Fruit fly (Drosophila melanogaster) whole organism, embryonic: ENCODE measurements around the gene rictor.

Source experiments
- Blimp-1 ChIP-seq: fragments of 200-800 bp; sonication (Bioruptor generic); optimal IDR thresholded peaks from 3 replicates; lab custom pipeline; 2018; ENCODE audit warnings: missing biosample characterization, missing genetic modification characterization, mild to moderate bottlenecking, moderate library complexity, missing genetic modification reagents
- CG10209 ChIP-seq: fragments of 200-800 bp; sonication (Bioruptor generic); optimal IDR thresholded peaks from 3 replicates; lab custom pipeline; 2017; ENCODE audit warnings: missing biosample characterization, mild to moderate bottlenecking, missing genetic modification characterization, missing genetic modification reagents
- CG10431 ChIP-seq: fragments of 200-800 bp; sonication (Bioruptor generic); optimal IDR thresholded peaks from 3 replicates; lab custom pipeline; 2018; ENCODE audit warnings: missing biosample characterization, mild to moderate bottlenecking, missing genetic modification characterization
- CG11456 ChIP-seq: fragments of 200-800 bp; sonication (Bioruptor generic); IDR thresholded peaks from 3 replicates; pipeline ENCODE4 v1.3.6; 2022; ENCODE audit warnings: missing biosample characterization, missing genetic modification characterization
- CG12236 ChIP-seq: fragments of 200-800 bp; sonication (Bioruptor generic); optimal IDR thresholded peaks from 2 replicates; lab custom pipeline; 2016; ENCODE audit warnings: missing biosample characterization, missing genetic modification characterization
- CG13296 ChIP-seq: fragments of 200-800 bp; sonication (Bioruptor generic); optimal IDR thresholded peaks from 3 replicates; lab custom pipeline; 2018; ENCODE audit warnings: missing biosample characterization, mild to moderate bottlenecking, missing genetic modification characterization
- CG1529 ChIP-seq: fragments of 200-800 bp; sonication (Bioruptor generic); optimal IDR thresholded peaks from 3 replicates; lab custom pipeline; 2018; ENCODE audit warnings: missing biosample characterization, missing genetic modification characterization
- CG15601 ChIP-seq: fragments of 200-800 bp; sonication (Bioruptor generic); optimal IDR thresholded peaks from 3 replicates; lab custom pipeline; 2019; ENCODE audit warnings: missing biosample characterization, mild to moderate bottlenecking, missing genetic modification characterization, moderate library complexity
- CG17361 ChIP-seq: fragments of 200-800 bp; sonication (Bioruptor generic); IDR thresholded peaks from 3 replicates; pipeline ENCODE4 v1.3.6; 2022; ENCODE audit warnings: missing biosample characterization, missing genetic modification characterization
- CG18619 ChIP-seq: fragments of 200-800 bp; sonication (Bioruptor generic); optimal IDR thresholded peaks from 3 replicates; lab custom pipeline; 2017; ENCODE audit warnings: missing biosample characterization, mild to moderate bottlenecking, missing genetic modification characterization
- CG2678 ChIP-seq: fragments of 200-800 bp; sonication (Bioruptor generic); optimal IDR thresholded peaks from 3 replicates; lab custom pipeline; 2019; ENCODE audit warnings: missing biosample characterization, mild to moderate bottlenecking, missing genetic modification characterization, moderate library complexity
- CG2889 ChIP-seq: fragments of 200-800 bp; sonication (Bioruptor generic); IDR thresholded peaks from 3 replicates; pipeline ENCODE4 v1.3.6; 2022; ENCODE audit warnings: missing biosample characterization, missing genetic modification characterization
- CG4328 ChIP-seq: fragments of 200-800 bp; sonication (Bioruptor generic); optimal IDR thresholded peaks from 3 replicates; lab custom pipeline; 2017; ENCODE audit warnings: missing biosample characterization, missing genetic modification reagents, missing genetic modification characterization
- CG4404 ChIP-seq: fragments of 200-800 bp; sonication (Bioruptor generic); IDR thresholded peaks from 2 replicates; pipeline ENCODE4 v1.3.6; 2022; ENCODE audit warnings: missing biosample characterization, missing genetic modification characterization
- CG4707 ChIP-seq: fragments of 200-800 bp; sonication (Bioruptor generic); optimal IDR thresholded peaks from 2 replicates; lab custom pipeline; 2018; ENCODE audit warnings: missing biosample characterization, mild to moderate bottlenecking, missing genetic modification characterization, moderate library complexity
- CG7271 ChIP-seq: fragments of 200-800 bp; sonication (Bioruptor generic); optimal IDR thresholded peaks from 2 replicates; lab custom pipeline; 2018; ENCODE audit warnings: missing biosample characterization, mild to moderate bottlenecking, missing genetic modification characterization, moderate library complexity
- CG7786 ChIP-seq: fragments of 200-800 bp; sonication (Bioruptor generic); optimal IDR thresholded peaks from 2 replicates; lab custom pipeline; 2016; ENCODE audit warnings: missing biosample characterization, missing genetic modification characterization
- CG8924 ChIP-seq: fragments of 200-800 bp; optimal IDR thresholded peaks from 3 replicates; lab custom pipeline; 2019; ENCODE audit warnings: missing biosample characterization, mild to moderate bottlenecking, missing genetic modification characterization, moderate library complexity
- CHES-1-like ChIP-seq: fragments of 200-800 bp; sonication (Bioruptor generic); optimal IDR thresholded peaks from 2 replicates; lab custom pipeline; 2016; ENCODE audit warnings: missing biosample characterization, missing genetic modification characterization
- D19A ChIP-seq: fragments of 200-800 bp; optimal IDR thresholded peaks from 3 replicates; lab custom pipeline; 2019; ENCODE audit warnings: missing biosample characterization, mild to moderate bottlenecking, missing genetic modification characterization, moderate library complexity
- Deaf1 ChIP-seq: fragments of 200-800 bp; optimal IDR thresholded peaks from 3 replicates; lab custom pipeline; 2019; ENCODE audit warnings: missing biosample characterization, mild to moderate bottlenecking, missing genetic modification characterization, moderate library complexity
- Doc2 ChIP-seq: fragments of 200-800 bp; sonication (Bioruptor generic); IDR thresholded peaks from 2 replicates; pipeline ENCODE4 v1.3.6; 2022; ENCODE audit warnings: missing biosample characterization, missing genetic modification characterization
- Ets65A ChIP-seq: fragments of 200-800 bp; sonication (Bioruptor generic); peaks from one replicate; lab custom pipeline; 2016; ENCODE audit warnings: missing biosample characterization, missing genetic modification characterization
- MBD-R2 ChIP-seq: fragments of 200-800 bp; sonication (Bioruptor generic); IDR thresholded peaks from 2 replicates; pipeline ENCODE4 v1.3.6; 2022; ENCODE audit warnings: missing biosample characterization, missing genetic modification characterization
- Mes4 ChIP-seq: fragments of 200-800 bp; sonication (Bioruptor generic); optimal IDR thresholded peaks from 2 replicates; lab custom pipeline; 2016; ENCODE audit warnings: missing biosample characterization, missing genetic modification characterization
- Nf-YB ChIP-seq: fragments of 200-800 bp; sonication (Bioruptor generic); optimal IDR thresholded peaks from 3 replicates; lab custom pipeline; 2019; ENCODE audit warnings: missing biosample characterization, mild to moderate bottlenecking, missing genetic modification characterization, moderate library complexity
- Pdp1 ChIP-seq, 2 experiments: fragments of 200-800 bp; sonication (Bioruptor generic); optimal IDR thresholded peaks; 3 replicates each; lab custom pipeline; 2016; ENCODE audit warnings: missing biosample characterization in 2 of 2, missing genetic modification characterization in 2 of 2, mild to moderate bottlenecking in 1 of 2, moderate library complexity in 1 of 2
- Sox102F ChIP-seq: fragments of 200-800 bp; sonication (Bioruptor generic); optimal IDR thresholded peaks from 2 replicates; lab custom pipeline; 2018; ENCODE audit warnings: missing biosample characterization, mild to moderate bottlenecking, missing genetic modification characterization, moderate library complexity
- Sry-β ChIP-seq: fragments of 200-800 bp; sonication (Bioruptor generic); optimal IDR thresholded peaks from 2 replicates; lab custom pipeline; 2018; ENCODE audit warnings: missing biosample characterization, mild to moderate bottlenecking, missing genetic modification characterization, moderate library complexity
- Vsx1 ChIP-seq: fragments of 200-800 bp; sonication (Bioruptor generic); optimal IDR thresholded peaks from 2 replicates; lab custom pipeline; 2017; ENCODE audit warnings: missing biosample characterization, mild to moderate bottlenecking, missing genetic modification characterization, missing genetic modification reagents
- abd-A ChIP-seq: fragments of 200-800 bp; sonication (Bioruptor generic); optimal IDR thresholded peaks from 3 replicates; lab custom pipeline; 2019; ENCODE audit warnings: missing biosample characterization, mild to moderate bottlenecking, missing genetic modification characterization, moderate library complexity
- aop ChIP-seq: fragments of 200-800 bp; sonication (Bioruptor generic); IDR thresholded peaks from 2 replicates; pipeline ENCODE4 v1.3.6; 2022; ENCODE audit warnings: missing biosample characterization, missing genetic modification characterization
- bowl ChIP-seq: fragments of 200-800 bp; sonication (Bioruptor generic); IDR thresholded peaks from 2 replicates; pipeline ENCODE4 v1.3.6; 2022; ENCODE audit warnings: missing biosample characterization, missing genetic modification characterization
- bsh ChIP-seq, 2 experiments: fragments of 200-800 bp; sonication (Bioruptor generic); optimal IDR thresholded peaks; 2 replicates each; lab custom pipeline; 2017 to 2018; ENCODE audit warnings: mild to moderate bottlenecking in 2 of 2, missing biosample characterization in 2 of 2, missing genetic modification characterization in 2 of 2, moderate library complexity in 1 of 2
- ci ChIP-seq: fragments of 200-800 bp; sonication (Bioruptor generic); IDR thresholded peaks from 3 replicates; pipeline ENCODE4 v1.3.6; 2022; ENCODE audit warnings: missing biosample characterization, missing genetic modification characterization
- fd3F ChIP-seq: fragments of 200-800 bp; sonication (Bioruptor generic); optimal IDR thresholded peaks from 2 replicates; lab custom pipeline; 2018; ENCODE audit warnings: missing biosample characterization, mild to moderate bottlenecking, missing genetic modification characterization, moderate library complexity
- ind ChIP-seq: fragments of 200-800 bp; sonication (Bioruptor generic); optimal IDR thresholded peaks from 3 replicates; lab custom pipeline; 2016; ENCODE audit warnings: missing biosample characterization, missing genetic modification characterization
- pho ChIP-seq: fragments of 200-800 bp; sonication (Bioruptor generic); optimal IDR thresholded peaks from 2 replicates; lab custom pipeline; 2016; ENCODE audit warnings: missing biosample characterization, missing genetic modification characterization
- phol ChIP-seq: fragments of 200-800 bp; sonication (Bioruptor generic); optimal IDR thresholded peaks from 3 replicates; lab custom pipeline; 2018; ENCODE audit warnings: missing biosample characterization, mild to moderate bottlenecking, missing genetic modification characterization, moderate library complexity
- pzg ChIP-seq: fragments of 200-800 bp; sonication (Bioruptor generic); optimal IDR thresholded peaks from 3 replicates; lab custom pipeline; 2018; ENCODE audit warnings: missing biosample characterization, mild to moderate bottlenecking, missing genetic modification characterization, moderate library complexity
- ranshi ChIP-seq: fragments of 200-800 bp; sonication (Bioruptor generic); IDR thresholded peaks from 2 replicates; pipeline ENCODE4 v1.3.6; 2022; ENCODE audit warnings: missing biosample characterization, missing genetic modification characterization
- ro ChIP-seq: fragments of 200-800 bp; sonication (Bioruptor generic); IDR thresholded peaks from 2 replicates; pipeline ENCODE4 v1.3.6; 2022; ENCODE audit warnings: missing biosample characterization, missing genetic modification characterization
- scrt ChIP-seq: fragments of 200-800 bp; sonication (Bioruptor generic); optimal IDR thresholded peaks from 2 replicates; lab custom pipeline; 2018; ENCODE audit warnings: missing biosample characterization, mild to moderate bottlenecking, missing genetic modification characterization, moderate library complexity
- sug ChIP-seq: fragments of 200-800 bp; optimal IDR thresholded peaks from 2 replicates; lab custom pipeline; 2019; ENCODE audit warnings: missing biosample characterization, mild to moderate bottlenecking, missing genetic modification characterization, moderate library complexity
- tap ChIP-seq: fragments of 200-800 bp; optimal IDR thresholded peaks from 3 replicates; lab custom pipeline; 2019; ENCODE audit warnings: missing biosample characterization, mild to moderate bottlenecking, missing genetic modification characterization, moderate library complexity
- tll ChIP-seq, 2 experiments: fragments of 200-800 bp in 1 of 2; fragments of >200 bp in 1 of 2; sonication (Bioruptor generic) in 1 of 2; optimal IDR thresholded peaks; 2 replicates each; lab custom pipeline; 2017 to 2019; ENCODE audit warnings: missing biosample characterization in 2 of 2, missing genetic modification characterization in 2 of 2, mild to moderate bottlenecking in 1 of 2, moderate library complexity in 1 of 2
- tx ChIP-seq: fragments of 200-800 bp; sonication (Bioruptor generic); optimal IDR thresholded peaks from 2 replicates; lab custom pipeline; 2016; ENCODE audit warnings: missing biosample characterization, missing genetic modification characterization

rictor gene

dm6 chrX:19306531-19306930, 45.5 kb upstream of the rictor start (continued):
- TF ChIP-seq Vsx1 (GFP tag; lab: Kevin White, UChicago) (no peak), CG17361 (GFP tag; lab: Robert Waterston, UW) (no peak), CG12236 (GFP tag; lab: Kevin White, UChicago) (no peak), Blimp-1 (GFP tag; lab: Kevin White, UChicago) (no peak), CG2889 (GFP tag; lab: Robert Waterston, UW) (no peak), phol (tag; lab: Kevin White, UChicago) (no peak), CG2678 (tag; lab: Kevin White, UChicago) (peak; percentile 67), CG4707 (GFP tag; lab: Kevin White, UChicago) (no peak)

dm6 chrX:19305172-19305571, 44.1 kb upstream of the rictor start:
- TF ChIP-seq CG7786 (no peak), abd-A (tag; lab: Kevin White, UChicago) (no peak), Sox102F (GFP tag; lab: Kevin White, UChicago) (no peak), bowl (GFP tag; lab: Robert Waterston, UW) (no peak), sug (tag; lab: Kevin White, UChicago) (peak; percentile 40), tx (GFP tag; lab: Kevin White, UChicago) (no peak), CG4328 (GFP tag; lab: Kevin White, UChicago) (no peak), Ets65A (GFP tag; lab: Kevin White, UChicago) (peak; percentile 62), Deaf1 (tag; lab: Kevin White, UChicago) (peak; percentile 64)

DNA sequence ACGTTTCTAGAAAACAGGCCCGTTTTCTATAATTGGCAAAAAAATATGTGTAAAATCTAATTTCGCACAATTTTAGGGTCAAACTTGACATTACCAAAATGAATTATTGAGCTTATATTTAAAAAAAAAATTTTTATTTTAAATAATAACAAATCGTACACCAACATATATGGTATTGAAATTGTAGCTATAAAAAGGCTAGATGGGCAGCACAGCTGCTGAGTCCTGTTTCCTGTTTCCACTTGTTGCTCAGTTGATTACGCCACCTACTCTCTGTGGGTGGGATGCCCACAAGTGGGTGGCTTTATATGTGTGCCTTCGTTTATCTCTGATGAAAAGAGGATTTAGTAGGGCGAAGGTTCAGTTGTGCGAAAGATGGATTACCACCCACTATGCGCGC, 38.3 kb upstream of the rictor start:
- TF ChIP-seq ci (GFP tag; lab: Robert Waterston, UW) (no peak), phol (tag; lab: Kevin White, UChicago) (no peak), fd3F (no peak), ind (GFP tag; lab: Kevin White, UChicago) (no peak), Sry-β (GFP tag; lab: Kevin White, UChicago) (peak; percentile 73), scrt (peak; percentile 69), bsh (GFP tag; optimal IDR thresholded peaks at IDR 0.05; lab: Kevin White, UChicago) (no peak)
- TF ChIP-seq, all 482 proteins: peak for 2

DNA sequence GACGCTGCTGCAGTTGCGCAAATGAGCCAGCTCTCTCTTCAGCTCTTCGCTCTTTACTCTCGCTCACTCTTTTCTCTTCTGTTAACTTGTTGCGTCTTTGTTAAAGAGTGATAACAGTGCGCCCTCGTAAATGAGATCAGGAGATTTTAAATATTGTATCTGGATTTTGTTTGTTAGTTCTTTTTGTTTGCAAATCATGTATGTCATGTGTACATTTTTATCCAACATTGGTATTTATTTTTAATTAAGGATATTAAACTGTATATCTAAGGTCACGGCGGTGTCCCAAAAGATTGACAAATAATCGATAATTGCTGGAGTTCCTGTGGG, 37.7 kb upstream of the rictor start:
- TF ChIP-seq CG15601, result no peak
- peak; percentile 66; the same call in 2 of the 3 replicates for TF ChIP-seq CG11456 (GFP tag; lab: Robert Waterston, UW)
- peak; percentile 38 to 53 for TF ChIP-seq Pdp1 (GFP tag; optimal IDR thresholded peaks at IDR 0.05; lab: Kevin White, UChicago)
- peak; percentile 0 for TF ChIP-seq CG8924 (tag; lab: Kevin White, UChicago)
- no peak for TF ChIP-seq pzg (GFP tag; lab: Kevin White, UChicago)
- no peak for TF ChIP-seq tll (GFP tag; optimal IDR thresholded peaks at IDR 0.05; lab: Kevin White, UChicago)
- TF ChIP-seq CG1529 (GFP tag; lab: Kevin White, UChicago), result peak; percentile 32
- TF ChIP-seq D19A (tag; lab: Kevin White, UChicago), result peak; percentile 18
- peak; percentile 35 for TF ChIP-seq tap
- no peak for TF ChIP-seq Nf-YB
- TF ChIP-seq CG13296 (GFP tag; lab: Kevin White, UChicago), result no peak
- no peak for TF ChIP-seq MBD-R2 (GFP tag; lab: Robert Waterston, UW)
- TF ChIP-seq CG4404 (GFP tag; lab: Robert Waterston, UW), result peak; percentile 30; the same call in 1 of the 2 replicates
- no peak for TF ChIP-seq CG10431 (GFP tag; lab: Kevin White, UChicago)
- peak; percentile 50; the same call in 1 of the 2 replicates for TF ChIP-seq ranshi (GFP tag; lab: Robert Waterston, UW)
- no peak for TF ChIP-seq Mes4 (GFP tag; lab: Kevin White, UChicago)
- no peak for TF ChIP-seq Doc2 (GFP tag; lab: Robert Waterston, UW)
- TF ChIP-seq CG10209 (GFP tag; lab: Kevin White, UChicago), result peak; percentile 35
- no peak for TF ChIP-seq CG18619 (GFP tag; lab: Kevin White, UChicago)
- no peak for TF ChIP-seq CG7271 (tag; lab: Kevin White, UChicago)
- TF ChIP-seq ro, result no peak
- TF ChIP-seq pho (GFP tag; lab: Kevin White, UChicago), result no peak
- TF ChIP-seq CHES-1-like (GFP tag; lab: Kevin White, UChicago), result peak; percentile 2
- TF ChIP-seq aop (GFP tag; lab: Robert Waterston, UW), result no peak
